Worm (Caenorhabditis elegans) whole organism, young adult: ENCODE data around the gene cdh-1.

ENCODE experiments used
- B0261.1 ChIP-seq: sonication (generic microtip); optimal IDR thresholded peaks from 2 replicates; lab custom pipeline; 2016; ENCODE audit warnings: mild to moderate bottlenecking, missing genetic modification characterization, moderate library complexity, missing compliant biosample characterization
- C06A6.2 ChIP-seq: fragments of 200-800 bp; sonication (Bioruptor generic); conservative IDR thresholded peaks from 2 replicates; pipeline ENCODE4 v1.3.6; 2022; ENCODE audit warnings: missing genetic modification characterization, missing compliant biosample characterization
- F23B12.7 ChIP-seq: sonication (generic microtip); optimal IDR thresholded peaks from 2 replicates; lab custom pipeline; 2017; ENCODE audit warnings: missing genetic modification characterization, mild to moderate bottlenecking, missing compliant biosample characterization, antibody characterized with exemption, moderate library complexity; ENCODE audit not compliant: insufficient read depth
- F33H1.4 ChIP-seq: fragments of 200-800 bp; sonication (Bioruptor generic); IDR thresholded peaks from 2 replicates; pipeline ENCODE4 v1.3.6; 2022; ENCODE audit warnings: missing genetic modification reagents, missing genetic modification characterization, missing compliant biosample characterization
- F39B2.1 ChIP-seq: fragments of 200-800 bp; sonication (Bioruptor generic); IDR thresholded peaks from 2 replicates; pipeline ENCODE4 v1.3.6; 2022; ENCODE audit warnings: missing genetic modification reagents, missing genetic modification characterization, missing compliant biosample characterization
- F55B11.4 ChIP-seq: sonication (generic microtip); optimal IDR thresholded peaks from 2 replicates; lab custom pipeline; 2016; ENCODE audit warnings: missing compliant biosample characterization, missing genetic modification characterization, borderline replicate concordance; ENCODE audit not compliant: insufficient read depth
- K12H6.12 ChIP-seq: fragments of 200-800 bp; sonication (Bioruptor generic); optimal IDR thresholded peaks from 2 replicates; lab custom pipeline; 2018; ENCODE audit warnings: mild to moderate bottlenecking, missing genetic modification characterization, missing compliant biosample characterization
- Y53F4B.3 ChIP-seq: fragments of 200-800 bp; sonication (Bioruptor generic); IDR thresholded peaks from 2 replicates; pipeline ENCODE4 v1.3.6; 2022; ENCODE audit warnings: missing genetic modification reagents, missing genetic modification characterization, missing compliant biosample characterization
- ama-1 ChIP-seq, 3 experiments: fragments of 150-350 bp in 1 of 3; sonication (generic microtip) in 2 of 3; optimal IDR thresholded peaks; 2 replicates each; lab custom pipeline; 2014 to 2018; ENCODE audit warnings: missing biosample characterization in 2 of 3, missing genetic modification characterization in 2 of 3, missing genetic modification reagents in 2 of 3
- aptf-3 ChIP-seq: fragments of 200-800 bp; sonication (Bioruptor generic); IDR thresholded peaks from 2 replicates; pipeline ENCODE4 v1.3.6; 2022; ENCODE audit warnings: missing genetic modification characterization, missing compliant biosample characterization
- athp-1 ChIP-seq: sonication (generic microtip); optimal IDR thresholded peaks from 2 replicates; lab custom pipeline; 2017; ENCODE audit warnings: mild to moderate bottlenecking, missing genetic modification characterization, missing compliant biosample characterization
- attf-5 ChIP-seq: fragments of 200-800 bp; sonication (Bioruptor generic); optimal IDR thresholded peaks from 2 replicates; lab custom pipeline; 2018; ENCODE audit warnings: mild to moderate bottlenecking, missing genetic modification characterization, missing compliant biosample characterization
- bed-2 ChIP-seq: fragments of 200-800 bp; sonication (Bioruptor generic); IDR thresholded peaks from 2 replicates; pipeline ENCODE4 v1.3.6; 2022; ENCODE audit warnings: missing genetic modification reagents, missing genetic modification characterization, missing compliant biosample characterization
- cebp-1 ChIP-seq, 2 experiments: fragments of 200-800 bp in 1 of 2; sonication (Bioruptor generic) in 1 of 2; sonication (generic microtip) in 1 of 2; IDR thresholded peaks in 1 of 2; optimal IDR thresholded peaks in 1 of 2; 2 replicates each; pipeline versions ENCODE4 v1.3.6 to Lab custom; 2017 to 2022; ENCODE audit warnings: missing compliant biosample characterization in 2 of 2, missing genetic modification characterization in 2 of 2, mild to moderate bottlenecking in 1 of 2, missing genetic modification reagents in 1 of 2, moderate library complexity in 1 of 2
- ceh-100 ChIP-seq: fragments of 200-800 bp; sonication (Bioruptor generic); IDR thresholded peaks from 2 replicates; pipeline ENCODE4 v1.3.6; 2022; ENCODE audit warnings: missing genetic modification reagents, missing genetic modification characterization, missing compliant biosample characterization
- ceh-27 ChIP-seq: fragments of 200-800 bp; sonication (Bioruptor generic); optimal IDR thresholded peaks from 2 replicates; lab custom pipeline; 2018; ENCODE audit warnings: mild to moderate bottlenecking, missing genetic modification characterization, moderate library complexity, missing compliant biosample characterization
- chd-7 ChIP-seq: sonication (generic microtip); optimal IDR thresholded peaks from 2 replicates; lab custom pipeline; 2016; ENCODE audit warnings: mild to moderate bottlenecking, missing genetic modification characterization, moderate library complexity, missing compliant biosample characterization
- die-1 ChIP-seq: sonication (generic microtip); optimal IDR thresholded peaks from 2 replicates; lab custom pipeline; 2016; ENCODE audit warnings: missing genotype, mild to moderate bottlenecking, missing genetic modification characterization, missing compliant biosample characterization
- dox-1 ChIP-seq: fragments of 200-800 bp; sonication (Bioruptor generic); IDR thresholded peaks from 2 replicates; pipeline ENCODE4 v1.3.6; 2022; ENCODE audit warnings: missing genetic modification reagents, missing genetic modification characterization, missing compliant biosample characterization
- dpff-1 ChIP-seq: sonication (generic microtip); optimal IDR thresholded peaks from 2 replicates; lab custom pipeline; 2017; ENCODE audit warnings: mild to moderate bottlenecking, missing genetic modification characterization, missing compliant biosample characterization
- egrh-3 ChIP-seq: fragments of 200-800 bp; sonication (Bioruptor generic); IDR thresholded peaks from 2 replicates; pipeline ENCODE4 v1.3.6; 2022; ENCODE audit warnings: missing genetic modification reagents, missing genetic modification characterization, missing compliant biosample characterization
- gei-17 ChIP-seq: fragments of 200-800 bp; sonication (Bioruptor generic); optimal IDR thresholded peaks from 2 replicates; lab custom pipeline; 2018; ENCODE audit warnings: mild to moderate bottlenecking, missing genetic modification characterization, missing compliant biosample characterization
- hmg-1.2 ChIP-seq: fragments of 200-800 bp; sonication (Bioruptor generic); IDR thresholded peaks from 2 replicates; pipeline ENCODE4 v1.3.6; 2022; ENCODE audit warnings: missing genetic modification reagents, missing genetic modification characterization, missing compliant biosample characterization
- hsf-1 ChIP-seq: fragments of 200-800 bp; sonication (Bioruptor generic); IDR thresholded peaks from 2 replicates; pipeline ENCODE4 v1.3.6; 2022; ENCODE audit warnings: missing genetic modification reagents, missing genetic modification characterization, missing compliant biosample characterization
- lag-1 ChIP-seq: fragments of 200-800 bp; sonication (Bioruptor generic); IDR thresholded peaks from 2 replicates; pipeline ENCODE4 v1.3.6; 2022; ENCODE audit warnings: missing genetic modification reagents, missing genetic modification characterization, missing compliant biosample characterization
- lin-26 ChIP-seq: fragments of 200-800 bp; sonication (Bioruptor generic); IDR thresholded peaks from 2 replicates; pipeline ENCODE4 v1.3.6; 2022; ENCODE audit warnings: missing genetic modification reagents, missing genetic modification characterization, missing compliant biosample characterization
- lin-40 ChIP-seq: sonication (generic microtip); optimal IDR thresholded peaks from 2 replicates; lab custom pipeline; 2016; ENCODE audit warnings: missing genetic modification characterization, mild to moderate bottlenecking, missing compliant biosample characterization, missing genotype, missing genetic modification reagents
- lir-1 ChIP-seq: fragments of 200-800 bp; sonication (Bioruptor generic); conservative IDR thresholded peaks from 2 replicates; pipeline ENCODE4 v1.3.6; 2022; ENCODE audit warnings: missing genetic modification reagents, missing genetic modification characterization, missing compliant biosample characterization
- lsl-1 ChIP-seq: fragments of 200-800 bp; sonication (Bioruptor generic); optimal IDR thresholded peaks from 2 replicates; lab custom pipeline; 2018; ENCODE audit warnings: mild to moderate bottlenecking, missing genetic modification characterization, moderate library complexity, missing compliant biosample characterization
- nfya-1 ChIP-seq: sonication (generic microtip); optimal IDR thresholded peaks from 2 replicates; lab custom pipeline; 2017; ENCODE audit warnings: antibody characterized with exemption, missing compliant biosample characterization, missing genetic modification characterization, borderline replicate concordance; ENCODE audit not compliant: insufficient read depth
- nfya-2 ChIP-seq: fragments of 200-800 bp; sonication (Bioruptor generic); IDR thresholded peaks from 2 replicates; pipeline ENCODE4 v1.3.6; 2022; ENCODE audit warnings: missing genetic modification reagents, missing genetic modification characterization, missing compliant biosample characterization
- nfyb-1 ChIP-seq: fragments of 200-800 bp; sonication (Bioruptor generic); IDR thresholded peaks from 2 replicates; pipeline ENCODE4 v1.3.6; 2022; ENCODE audit warnings: missing genetic modification reagents, missing genetic modification characterization, missing compliant biosample characterization
- nhr-27 ChIP-seq: fragments of 200-800 bp; sonication (Bioruptor generic); optimal IDR thresholded peaks from 2 replicates; lab custom pipeline; 2018; ENCODE audit warnings: mild to moderate bottlenecking, missing genetic modification characterization, moderate library complexity, missing compliant biosample characterization
- nhr-80 ChIP-seq: sonication (generic microtip); optimal IDR thresholded peaks from 2 replicates; lab custom pipeline; 2016; ENCODE audit warnings: missing genetic modification characterization, missing compliant biosample characterization
- sea-2 ChIP-seq: fragments of 200-800 bp; sonication (Bioruptor generic); IDR thresholded peaks from 2 replicates; pipeline ENCODE4 v1.3.6; 2022; ENCODE audit warnings: missing genetic modification characterization, missing compliant biosample characterization
- snpc-3.4 ChIP-seq: sonication (generic microtip); optimal IDR thresholded peaks from 2 replicates; lab custom pipeline; 2017; ENCODE audit warnings: missing genetic modification characterization, mild to moderate bottlenecking, missing compliant biosample characterization, antibody characterized with exemption, moderate library complexity, missing genotype, missing genetic modification reagents
- snpc-4 ChIP-seq, 5 experiments: fragments of 150-350 bp in 1 of 5; sonication (generic microtip) in 4 of 5; optimal IDR thresholded peaks; 2 replicates each; lab custom pipeline; 2014 to 2018; ENCODE audit warnings: missing genetic modification characterization in 5 of 5, missing biosample characterization in 3 of 5, antibody characterized with exemption in 2 of 5, mild to moderate bottlenecking in 2 of 5, missing compliant biosample characterization in 2 of 5, missing genotype in 2 of 5, moderate library complexity in 2 of 5, missing genetic modification reagents in 1 of 5
- somi-1 ChIP-seq: fragments of 200-800 bp; sonication (Bioruptor generic); optimal IDR thresholded peaks from 2 replicates; lab custom pipeline; 2018; ENCODE audit warnings: mild to moderate bottlenecking, missing genetic modification characterization, missing compliant biosample characterization
- sptf-2 ChIP-seq: fragments of 200-800 bp; sonication (Bioruptor generic); optimal IDR thresholded peaks from 2 replicates; lab custom pipeline; 2018; ENCODE audit warnings: mild to moderate bottlenecking, missing genetic modification characterization, missing compliant biosample characterization
- tbp1 ChIP-seq: fragments of 200-800 bp; sonication (Bioruptor generic); optimal IDR thresholded peaks from 2 replicates; lab custom pipeline; 2018; ENCODE audit warnings: mild to moderate bottlenecking, missing genetic modification characterization, missing compliant biosample characterization
- tlf-1 ChIP-seq: fragments of 200-800 bp; sonication (Bioruptor generic); optimal IDR thresholded peaks from 2 replicates; lab custom pipeline; 2018; ENCODE audit warnings: mild to moderate bottlenecking, missing genetic modification characterization, missing compliant biosample characterization
- unc-62 ChIP-seq: fragments of 150-350 bp; optimal IDR thresholded peaks from 2 replicates; lab custom pipeline; 2014; ENCODE audit warnings: missing biosample characterization, missing genetic modification reagents, missing genetic modification characterization
- zfh-2 ChIP-seq: fragments of 200-800 bp; sonication (Bioruptor generic); conservative IDR thresholded peaks from 2 replicates; pipeline ENCODE4 v1.3.6; 2022; ENCODE audit warnings: missing genetic modification reagents, missing genetic modification characterization, missing compliant biosample characterization
- ztf-25 ChIP-seq: fragments of 200-800 bp; sonication (Bioruptor generic); IDR thresholded peaks from 2 replicates; pipeline ENCODE4 v1.3.6; 2022; ENCODE audit warnings: missing genetic modification reagents, missing genetic modification characterization, missing compliant biosample characterization
- ztf-26 ChIP-seq: sonication (generic microtip); optimal IDR thresholded peaks from 2 replicates; lab custom pipeline; 2017; ENCODE audit warnings: missing genetic modification characterization, missing compliant biosample characterization
- ztf-6 ChIP-seq: fragments of 200-800 bp; sonication (Bioruptor generic); IDR thresholded peaks from 2 replicates; pipeline ENCODE4 v1.3.6; 2022; ENCODE audit warnings: missing genetic modification reagents, missing genetic modification characterization, missing compliant biosample characterization

cdh-1 gene

ce11 chrIII:2871817-2872216, 38.9 kb upstream of the cdh-1 start:
- TF ChIP-seq unc-62 = no peak
- TF ChIP-seq somi-1 (GFP tag; lab: Kevin White, UChicago) = peak; percentile 84
- TF ChIP-seq hsf-1 = no peak
- TF ChIP-seq cebp-1 (GFP tag; IDR thresholded peaks at IDR 0.05; lab: Robert Waterston, UW) = no peak
- peak; percentile 52 for TF ChIP-seq cebp-1 (tag; optimal IDR thresholded peaks at IDR 0.05; lab: Kevin White, UChicago)
- TF ChIP-seq aptf-3 (GFP tag; lab: Robert Waterston, UW) = no peak
- no peak for TF ChIP-seq nhr-27 (tag; lab: Kevin White, UChicago)
- peak; percentile 76 for TF ChIP-seq zfh-2
- TF ChIP-seq lag-1 = no peak
- no peak for TF ChIP-seq athp-1 (tag; lab: Kevin White, UChicago)
- 0 out of 2 replicates have a peak, but pooled peaks have one; percentile 28 for TF ChIP-seq nfyb-1 (GFP tag; lab: Robert Waterston, UW)
- peak; percentile 3 for TF ChIP-seq die-1 (tag; lab: Kevin White, UChicago)
- no peak for TF ChIP-seq nfya-1
- TF ChIP-seq sptf-2 (GFP tag; lab: Kevin White, UChicago) = no peak
- no peak for TF ChIP-seq ceh-100 (GFP tag; lab: Robert Waterston, UW)
- peak; percentile 76 for TF ChIP-seq ztf-26
- TF ChIP-seq F33H1.4 = no peak
- TF ChIP-seq nhr-80 (tag; lab: Kevin White, UChicago) = peak; percentile 71
- 0 out of 2 replicates have a peak, but pooled peaks have one; percentile 46 for TF ChIP-seq ztf-25 (GFP tag; lab: Robert Waterston, UW)
- no peak for TF ChIP-seq bed-2 (GFP tag; lab: Robert Waterston, UW)
- TF ChIP-seq egrh-3 (GFP tag; lab: Robert Waterston, UW) = peak; percentile 52; the same call in 1 of the 2 replicates
- TF ChIP-seq gei-17 = no peak
- TF ChIP-seq dox-1 (GFP tag; lab: Robert Waterston, UW) = peak; percentile 54; the same call in 1 of the 2 replicates
- TF ChIP-seq Y53F4B.3 (GFP tag; lab: Robert Waterston, UW) = no peak
- TF ChIP-seq C06A6.2 = no peak
- peak; percentile 17 for TF ChIP-seq chd-7 (tag; lab: Kevin White, UChicago)
- peak; percentile 73 for TF ChIP-seq lin-40 (tag; lab: Kevin White, UChicago)
- peak; percentile 38 for TF ChIP-seq attf-5
- TF ChIP-seq snpc-3.4 (tag; lab: Kevin White, UChicago) = no peak
- no peak for TF ChIP-seq F39B2.1
- TF ChIP-seq lin-26 = peak; percentile 72
- peak; percentile 60 for TF ChIP-seq ceh-27 (GFP tag; lab: Kevin White, UChicago)
- no peak for TF ChIP-seq K12H6.12 (tag; lab: Kevin White, UChicago)
- no peak for TF ChIP-seq F23B12.7 (tag; lab: Kevin White, UChicago)

- TF ChIP-seq nfya-1 (no peak), nfya-2 (GFP tag; lab: Robert Waterston, UW) (no peak), B0261.1 (tag; lab: Kevin White, UChicago) (peak; percentile 54), lir-1 (GFP tag; lab: Robert Waterston, UW) (no peak), snpc-4 (GFP tag; optimal IDR thresholded peaks at IDR 0.05; lab: Kevin White, UChicago) (no peak), snpc-4 (tag; optimal IDR thresholded peaks at IDR 0.05; lab: Kevin White, UChicago) (no peak), lag-1 (no peak), lin-40 (tag; lab: Kevin White, UChicago) (no peak), F55B11.4 (tag; lab: Kevin White, UChicago) (no peak), hmg-1.2 (GFP tag; lab: Robert Waterston, UW) (peak; percentile 37), ama-1 (optimal IDR thresholded peaks at IDR 0.05; lab: Kevin White, UChicago) (no peak), ama-1 (GFP tag; optimal IDR thresholded peaks at IDR 0.05; lab: Kevin White, UChicago) (no peak), dpff-1 (tag; lab: Kevin White, UChicago) (no peak), sea-2 (GFP tag; lab: Robert Waterston, UW) (no peak), C06A6.2 (no peak), tlf-1 (GFP tag; lab: Kevin White, UChicago) (no peak), tbp1 (peak; percentile 78), ceh-100 (GFP tag; lab: Robert Waterston, UW) (no peak), ztf-6 (GFP tag; lab: Robert Waterston, UW) (no peak), F23B12.7 (tag; lab: Kevin White, UChicago) (no peak), lsl-1 (no peak)
Observed at ce11 chrIII:2873116-2873644, 37.5 kb upstream of the cdh-1 start.
